Worm (Caenorhabditis elegans) whole organism, L4 larva: Measurements from ENCODE around the gene srab-17.

Source experiments
- ZK546.5 ChIP-seq, 2 experiments: sonication (generic microtip); optimal IDR thresholded peaks; 2 replicates each; lab custom pipeline; 2017; ENCODE audit warnings: missing biosample characterization in 2 of 2, missing genetic modification characterization in 2 of 2
- aly-2 ChIP-seq: sonication (generic microtip); optimal IDR thresholded peaks from 2 replicates; lab custom pipeline; 2018; ENCODE audit warnings: missing biosample characterization, missing genetic modification characterization
- ces-1 ChIP-seq: fragments of 150-350 bp; sonication (generic microtip); optimal IDR thresholded peaks from 4 replicates; lab custom pipeline; 2014; ENCODE audit warnings: missing biosample characterization, missing genetic modification reagents, missing genetic modification characterization
- ctbp-1 ChIP-seq: fragments of 200-800 bp; sonication (Bioruptor generic); IDR thresholded peaks from 2 replicates; pipeline ENCODE4 v1.3.6; 2022; ENCODE audit warnings: missing genetic modification reagents, missing genetic modification characterization, missing compliant biosample characterization
- dpl-1 ChIP-seq: fragments of 150-350 bp; optimal IDR thresholded peaks from 2 replicates; lab custom pipeline; 2014; ENCODE audit warnings: missing biosample characterization, missing genetic modification reagents, missing genetic modification characterization
- lsy-2 ChIP-seq, 2 experiments: fragments of 150-350 bp in 1 of 2; sonication (generic microtip) in 1 of 2; optimal IDR thresholded peaks; 2 replicates each; lab custom pipeline; 2014 to 2017; ENCODE audit warnings: missing biosample characterization in 2 of 2, missing genetic modification characterization in 2 of 2
- nhr-237 ChIP-seq: sonication (generic microtip); optimal IDR thresholded peaks from 2 replicates; lab custom pipeline; 2017; ENCODE audit warnings: missing biosample characterization, missing genetic modification characterization
- nhr-42 ChIP-seq: fragments of 200-800 bp; sonication (Bioruptor generic); IDR thresholded peaks from 2 replicates; pipeline ENCODE4 v1.3.6; 2022; ENCODE audit warnings: missing genetic modification characterization, missing compliant biosample characterization
- nhr-76 ChIP-seq: fragments of 150-350 bp; optimal IDR thresholded peaks from 2 replicates; lab custom pipeline; 2014; ENCODE audit warnings: missing biosample characterization, missing genetic modification characterization
- pha-4 ChIP-seq, 2 experiments: fragments of 150-350 bp in 1 of 2; fragments of 200-800 bp in 1 of 2; sonication (Bioruptor generic) in 1 of 2; IDR thresholded peaks in 1 of 2; optimal IDR thresholded peaks in 1 of 2; 2 replicates each; pipeline versions ENCODE4 v1.3.6 to Lab custom; 2014 to 2022; ENCODE audit warnings: missing genetic modification characterization in 2 of 2, missing genetic modification reagents in 2 of 2, missing biosample characterization in 1 of 2, missing compliant biosample characterization in 1 of 2

- TF ChIP-seq aly-2 (tag; lab: Kevin White, UChicago) (no peak), nhr-237 (no peak), ZK546.5 (tag; optimal IDR thresholded peaks at IDR 0.05; lab: Kevin White, UChicago) (no peak), pha-4 (GFP tag; IDR thresholded peaks at IDR 0.05; lab: Robert Waterston, UW) (no peak), pha-4 (tag; optimal IDR thresholded peaks at IDR 0.05; lab: Kevin White, UChicago) (no peak), nhr-76 (no peak), dpl-1 (GFP tag; lab: Kevin White, UChicago) (no peak), nhr-42 (no peak), ces-1 (GFP tag; lab: Kevin White, UChicago) (no peak), lsy-2 (tag; optimal IDR thresholded peaks at IDR 0.05; lab: Kevin White, UChicago) (no peak), ctbp-1 (no peak)
These were observed 3.1 kb upstream of the srab-17 start, which contains the start of gene srab-18 for ce11 chrV:9871339-9871738.
